Worm (Caenorhabditis elegans) whole organism, young adult: ENCODE measurements around the gene npr-21.

Source experiments
- F33H1.4 ChIP-seq: fragments of 200-800 bp; sonication (Bioruptor generic); IDR thresholded peaks from 2 replicates; pipeline ENCODE4 v1.3.6; 2022; ENCODE audit warnings: missing genetic modification reagents, missing genetic modification characterization, missing compliant biosample characterization
- F55B11.4 ChIP-seq: sonication (generic microtip); optimal IDR thresholded peaks from 2 replicates; lab custom pipeline; 2016; ENCODE audit warnings: missing compliant biosample characterization, missing genetic modification characterization, borderline replicate concordance; ENCODE audit not compliant: insufficient read depth
- ama-1 ChIP-seq, 3 experiments: fragments of 150-350 bp in 1 of 3; sonication (generic microtip) in 2 of 3; optimal IDR thresholded peaks; 2 replicates each; lab custom pipeline; 2014 to 2018; ENCODE audit warnings: missing biosample characterization in 2 of 3, missing genetic modification characterization in 2 of 3, missing genetic modification reagents in 2 of 3
- ceh-40 ChIP-seq: fragments of 200-800 bp; sonication (Bioruptor generic); IDR thresholded peaks from 2 replicates; pipeline ENCODE4 v1.3.6; 2022; ENCODE audit warnings: missing genetic modification characterization, missing compliant biosample characterization
- efl-1 ChIP-seq: fragments of 150-350 bp; optimal IDR thresholded peaks from 2 replicates; lab custom pipeline; 2014; ENCODE audit warnings: missing biosample characterization, missing genetic modification reagents, missing genetic modification characterization
- egl-44 ChIP-seq: fragments of 200-800 bp; sonication (Bioruptor generic); IDR thresholded peaks from 2 replicates; pipeline ENCODE4 v1.3.6; 2022; ENCODE audit warnings: missing genetic modification reagents, missing genetic modification characterization, missing compliant biosample characterization
- hsf-1 ChIP-seq: fragments of 200-800 bp; sonication (Bioruptor generic); IDR thresholded peaks from 2 replicates; pipeline ENCODE4 v1.3.6; 2022; ENCODE audit warnings: missing genetic modification reagents, missing genetic modification characterization, missing compliant biosample characterization
- madf-3 ChIP-seq: fragments of 200-800 bp; sonication (Bioruptor generic); IDR thresholded peaks from 2 replicates; pipeline ENCODE4 v1.3.6; 2022; ENCODE audit warnings: missing genetic modification reagents, missing genetic modification characterization, missing compliant biosample characterization
- rpc-1 ChIP-seq, 2 experiments: fragments of 150-350 bp in 1 of 2; sonication (generic microtip) in 1 of 2; optimal IDR thresholded peaks; 2 replicates each; lab custom pipeline; 2014 to 2018; ENCODE audit warnings: missing biosample characterization in 1 of 2, missing genetic modification characterization in 1 of 2, missing genetic modification reagents in 1 of 2, missing genotype in 1 of 2
- sptf-2 ChIP-seq: fragments of 200-800 bp; sonication (Bioruptor generic); optimal IDR thresholded peaks from 2 replicates; lab custom pipeline; 2018; ENCODE audit warnings: mild to moderate bottlenecking, missing genetic modification characterization, missing compliant biosample characterization
- ztf-26 ChIP-seq: sonication (generic microtip); optimal IDR thresholded peaks from 2 replicates; lab custom pipeline; 2017; ENCODE audit warnings: missing genetic modification characterization, missing compliant biosample characterization
- ztf-28 ChIP-seq: fragments of 200-800 bp; sonication (Bioruptor generic); IDR thresholded peaks from 2 replicates; pipeline ENCODE4 v1.3.6; 2022; ENCODE audit warnings: missing genetic modification reagents, missing genetic modification characterization, missing compliant biosample characterization

ce11 chrX:17140447-17140846, 17.3 kb downstream of the npr-21 start:
- no peak for TF ChIP-seq ztf-26 (tag; lab: Kevin White, UChicago)
- no peak for TF ChIP-seq efl-1 (GFP tag; lab: Kevin White, UChicago)
- no peak for TF ChIP-seq F55B11.4 (tag; lab: Kevin White, UChicago)
- TF ChIP-seq sptf-2 (GFP tag; lab: Kevin White, UChicago): no peak
- no peak for TF ChIP-seq ama-1 (optimal IDR thresholded peaks at IDR 0.05; lab: Kevin White, UChicago)
- TF ChIP-seq ama-1 (GFP tag; optimal IDR thresholded peaks at IDR 0.05; lab: Kevin White, UChicago): no peak
- TF ChIP-seq F33H1.4 (GFP tag; lab: Robert Waterston, UW): no peak
- TF ChIP-seq ceh-40 (GFP tag; lab: Robert Waterston, UW): no peak
- no peak for TF ChIP-seq ztf-28 (GFP tag; lab: Robert Waterston, UW)
- TF ChIP-seq egl-44 (GFP tag; lab: Robert Waterston, UW): no peak
- TF ChIP-seq madf-3 (GFP tag; lab: Robert Waterston, UW): no peak
- TF ChIP-seq hsf-1 (GFP tag; lab: Robert Waterston, UW): no peak
- TF ChIP-seq rpc-1 (optimal IDR thresholded peaks at IDR 0.05; lab: Kevin White, UChicago): no peak
- no peak for TF ChIP-seq rpc-1 (tag; optimal IDR thresholded peaks at IDR 0.05; lab: Kevin White, UChicago)
